Worm (Caenorhabditis elegans) whole organism, L4 larva: ENCODE measurements around the gene ceh-62.

Experiments used
- F44E2.7 ChIP-seq: fragments of 200-800 bp; sonication (Bioruptor generic); IDR thresholded peaks from 2 replicates; pipeline ENCODE4 v2.1.2; 2022; ENCODE audit warnings: missing genetic modification characterization, missing compliant biosample characterization
- F49E8.2 ChIP-seq: sonication (generic microtip); optimal IDR thresholded peaks from 2 replicates; lab custom pipeline; 2016; ENCODE audit warnings: missing compliant biosample characterization, mild to moderate bottlenecking, missing genetic modification characterization, borderline replicate concordance
- Y5F2A.4 ChIP-seq: fragments of 200-800 bp; sonication (Bioruptor generic); optimal IDR thresholded peaks from 2 replicates; lab custom pipeline; 2018; ENCODE audit warnings: mild to moderate bottlenecking, missing genetic modification characterization, missing compliant biosample characterization
- aha-1 ChIP-seq: fragments of 150-350 bp; peaks from one replicate; lab custom pipeline; 2014; ENCODE audit warnings: missing biosample characterization, missing genetic modification characterization
- ama-1 ChIP-seq: fragments of 150-350 bp; optimal IDR thresholded peaks from 2 replicates; lab custom pipeline; 2014; ENCODE audit warnings: inconsistent platforms, mixed read lengths
- ceh-28 ChIP-seq: fragments of 150-350 bp; optimal IDR thresholded peaks from 2 replicates; lab custom pipeline; 2014; ENCODE audit warnings: missing biosample characterization, missing genetic modification reagents, missing genetic modification characterization
- ceh-32 ChIP-seq: sonication (generic microtip); optimal IDR thresholded peaks from 2 replicates; lab custom pipeline; 2016; ENCODE audit warnings: mild to moderate bottlenecking, missing genetic modification characterization, missing compliant biosample characterization; ENCODE audit not compliant: poor library complexity
- ceh-44 ChIP-seq: fragments of 200-800 bp; sonication (Bioruptor generic); IDR thresholded peaks from 2 replicates; pipeline ENCODE4 v1.3.6; 2022; ENCODE audit warnings: missing genetic modification reagents, missing genetic modification characterization, missing compliant biosample characterization
- ceh-82 ChIP-seq: sonication (generic microtip); optimal IDR thresholded peaks from 2 replicates; lab custom pipeline; 2017; ENCODE audit warnings: missing biosample characterization, missing genetic modification characterization
- daf-16 ChIP-seq, 3 experiments: sonication (generic microtip); optimal IDR thresholded peaks; 2 replicates each; lab custom pipeline; 2016 to 2017; ENCODE audit warnings: missing genetic modification characterization in 3 of 3, missing genetic modification reagents in 3 of 3, mild to moderate bottlenecking in 2 of 3, missing compliant biosample characterization in 2 of 3, missing biosample characterization in 1 of 3, moderate library complexity in 1 of 3
- dpl-1 ChIP-seq: fragments of 150-350 bp; optimal IDR thresholded peaks from 2 replicates; lab custom pipeline; 2014; ENCODE audit warnings: missing biosample characterization, missing genetic modification reagents, missing genetic modification characterization
- duxl-1 ChIP-seq: sonication (generic microtip); optimal IDR thresholded peaks from 2 replicates; lab custom pipeline; 2016; ENCODE audit warnings: mild to moderate bottlenecking, missing genetic modification characterization, moderate library complexity, missing compliant biosample characterization; ENCODE audit not compliant: poor library complexity
- egl-27 ChIP-seq: sonication (generic microtip); optimal IDR thresholded peaks from 3 replicates; lab custom pipeline; 2017; ENCODE audit warnings: missing biosample characterization, missing genetic modification reagents, missing genetic modification characterization
- egl-43 ChIP-seq: fragments of 200-800 bp; sonication (Bioruptor generic); IDR thresholded peaks from 2 replicates; pipeline ENCODE4 v1.3.6; 2022; ENCODE audit warnings: missing genetic modification reagents, missing genetic modification characterization, missing compliant biosample characterization
- lin-1 ChIP-seq: fragments of 200-800 bp; sonication (Bioruptor generic); IDR thresholded peaks from 2 replicates; pipeline ENCODE4 v1.3.6; 2022; ENCODE audit warnings: missing genetic modification reagents, missing genetic modification characterization, missing compliant biosample characterization
- lin-13 ChIP-seq: fragments of 150-350 bp; optimal IDR thresholded peaks from 2 replicates; lab custom pipeline; 2014; ENCODE audit warnings: missing biosample characterization, missing genetic modification reagents, missing genetic modification characterization
- lin-38 ChIP-seq: fragments of 200-800 bp; sonication (Bioruptor generic); IDR thresholded peaks from 2 replicates; pipeline ENCODE4 v1.3.6; 2022; ENCODE audit warnings: missing genetic modification reagents, missing genetic modification characterization, missing compliant biosample characterization
- lsy-2 ChIP-seq, 2 experiments: fragments of 150-350 bp in 1 of 2; sonication (generic microtip) in 1 of 2; optimal IDR thresholded peaks; 2 replicates each; lab custom pipeline; 2014 to 2017; ENCODE audit warnings: missing biosample characterization in 2 of 2, missing genetic modification characterization in 2 of 2
- mes-2 ChIP-seq: sonication (generic microtip); optimal IDR thresholded peaks from 2 replicates; lab custom pipeline; 2016; ENCODE audit warnings: missing genotype, mild to moderate bottlenecking, missing genetic modification characterization, missing compliant biosample characterization; ENCODE audit not compliant: poor library complexity, severe bottlenecking
- mxl-3 ChIP-seq: fragments of 200-800 bp; sonication (Bioruptor generic); optimal IDR thresholded peaks from 2 replicates; lab custom pipeline; 2018; ENCODE audit warnings: mild to moderate bottlenecking, missing genetic modification characterization, missing compliant biosample characterization
- nhr-11 ChIP-seq: fragments of 150-350 bp; optimal IDR thresholded peaks from 2 replicates; lab custom pipeline; 2014; ENCODE audit warnings: missing biosample characterization, missing genetic modification characterization
- nhr-111 ChIP-seq: fragments of 200-800 bp; sonication (Bioruptor generic); optimal IDR thresholded peaks from 2 replicates; lab custom pipeline; 2018; ENCODE audit warnings: mild to moderate bottlenecking, missing genetic modification characterization, missing compliant biosample characterization
- nhr-28 ChIP-seq: fragments of 150-350 bp; optimal IDR thresholded peaks from 2 replicates; lab custom pipeline; 2014; ENCODE audit warnings: missing biosample characterization, missing genetic modification characterization
- nhr-42 ChIP-seq: fragments of 200-800 bp; sonication (Bioruptor generic); IDR thresholded peaks from 2 replicates; pipeline ENCODE4 v1.3.6; 2022; ENCODE audit warnings: missing genetic modification characterization, missing compliant biosample characterization
- nhr-48 ChIP-seq: sonication (generic microtip); optimal IDR thresholded peaks from 2 replicates; lab custom pipeline; 2016; ENCODE audit warnings: mild to moderate bottlenecking, missing genetic modification characterization, missing compliant biosample characterization
- nhr-77 ChIP-seq: fragments of 150-350 bp; optimal IDR thresholded peaks from 2 replicates; lab custom pipeline; 2014; ENCODE audit warnings: missing biosample characterization, missing genetic modification characterization
- pha-4 ChIP-seq, 2 experiments: fragments of 150-350 bp in 1 of 2; fragments of 200-800 bp in 1 of 2; sonication (Bioruptor generic) in 1 of 2; IDR thresholded peaks in 1 of 2; optimal IDR thresholded peaks in 1 of 2; 2 replicates each; pipeline versions ENCODE4 v1.3.6 to Lab custom; 2014 to 2022; ENCODE audit warnings: missing genetic modification characterization in 2 of 2, missing genetic modification reagents in 2 of 2, missing biosample characterization in 1 of 2, missing compliant biosample characterization in 1 of 2
- php-3 ChIP-seq: fragments of 200-800 bp; sonication (Bioruptor generic); IDR thresholded peaks from 2 replicates; pipeline ENCODE4 v1.3.6; 2022; ENCODE audit warnings: missing genetic modification reagents, missing genetic modification characterization, missing compliant biosample characterization
- pqm-1 ChIP-seq: sonication (generic microtip); optimal IDR thresholded peaks from 2 replicates; lab custom pipeline; 2017; ENCODE audit warnings: missing biosample characterization, missing genetic modification characterization
- rbr-2 ChIP-seq: sonication (generic microtip); optimal IDR thresholded peaks from 2 replicates; lab custom pipeline; 2016; ENCODE audit warnings: missing genotype, missing genetic modification characterization, missing compliant biosample characterization
- sdz-12 ChIP-seq: fragments of 200-800 bp; sonication (Bioruptor generic); optimal IDR thresholded peaks from 2 replicates; lab custom pipeline; 2018; ENCODE audit warnings: mild to moderate bottlenecking, missing genetic modification characterization, missing compliant biosample characterization
- skn-1 ChIP-seq: fragments of 150-350 bp; optimal IDR thresholded peaks from 2 replicates; lab custom pipeline; 2014; ENCODE audit warnings: missing biosample characterization, missing genetic modification characterization
- snpc-1.2 ChIP-seq: fragments of 200-800 bp; sonication (Bioruptor generic); IDR thresholded peaks from 2 replicates; pipeline ENCODE4 v1.3.6; 2022; ENCODE audit warnings: missing genetic modification reagents, missing genetic modification characterization, missing compliant biosample characterization
- spr-1 ChIP-seq: sonication (generic microtip); optimal IDR thresholded peaks from 2 replicates; lab custom pipeline; 2016; ENCODE audit warnings: mild to moderate bottlenecking, missing genetic modification characterization, missing compliant biosample characterization
- unc-62 ChIP-seq, 3 experiments: fragments of 150-350 bp in 1 of 3; sonication (generic microtip); optimal IDR thresholded peaks in 2 of 3; peaks in 1 of 3; 1 replicate in 1 of 3; 2 replicates in 2 of 3; lab custom pipeline; 2014 to 2017; ENCODE audit warnings: missing biosample characterization in 3 of 3, missing genetic modification characterization in 3 of 3, missing genetic modification reagents in 3 of 3, missing genotype in 1 of 3
- zfp-3 ChIP-seq: fragments of 200-800 bp; sonication (Bioruptor generic); conservative IDR thresholded peaks from 2 replicates; pipeline ENCODE4 v1.3.6; 2022; ENCODE audit warnings: missing genetic modification reagents, missing genetic modification characterization, missing compliant biosample characterization
- ztf-11 ChIP-seq: fragments of 150-350 bp; optimal IDR thresholded peaks from 2 replicates; lab custom pipeline; 2014; ENCODE audit warnings: missing biosample characterization, missing genetic modification characterization

The ceh-62 gene

DNA sequence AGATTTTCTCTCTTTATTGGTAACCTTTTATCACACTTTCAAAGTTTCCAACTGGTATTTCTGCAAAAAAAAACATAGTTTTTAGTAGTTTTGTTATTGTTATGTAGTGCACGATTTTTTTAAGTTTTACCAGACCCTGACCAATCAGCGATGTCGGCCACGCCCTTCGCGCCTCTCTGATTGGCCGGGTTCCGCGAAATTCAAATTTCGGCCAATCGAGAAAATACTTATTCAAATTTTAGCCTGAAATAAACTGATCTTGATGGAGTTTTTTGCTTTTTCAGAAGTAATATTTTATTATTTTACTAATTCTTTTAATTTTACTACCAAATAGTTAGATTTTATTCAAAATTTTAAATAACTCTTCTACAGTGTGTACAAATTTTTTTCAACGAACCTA lies 630 bp upstream of the ceh-62 start:
- TF ChIP-seq nhr-11 (tag; lab: Kevin White, UChicago) (no peak), ceh-44 (GFP tag; lab: Robert Waterston, UW) (no peak), duxl-1 (no peak), nhr-77 (tag; lab: Kevin White, UChicago) (no peak), spr-1 (tag; lab: Kevin White, UChicago) (no peak)

DNA sequence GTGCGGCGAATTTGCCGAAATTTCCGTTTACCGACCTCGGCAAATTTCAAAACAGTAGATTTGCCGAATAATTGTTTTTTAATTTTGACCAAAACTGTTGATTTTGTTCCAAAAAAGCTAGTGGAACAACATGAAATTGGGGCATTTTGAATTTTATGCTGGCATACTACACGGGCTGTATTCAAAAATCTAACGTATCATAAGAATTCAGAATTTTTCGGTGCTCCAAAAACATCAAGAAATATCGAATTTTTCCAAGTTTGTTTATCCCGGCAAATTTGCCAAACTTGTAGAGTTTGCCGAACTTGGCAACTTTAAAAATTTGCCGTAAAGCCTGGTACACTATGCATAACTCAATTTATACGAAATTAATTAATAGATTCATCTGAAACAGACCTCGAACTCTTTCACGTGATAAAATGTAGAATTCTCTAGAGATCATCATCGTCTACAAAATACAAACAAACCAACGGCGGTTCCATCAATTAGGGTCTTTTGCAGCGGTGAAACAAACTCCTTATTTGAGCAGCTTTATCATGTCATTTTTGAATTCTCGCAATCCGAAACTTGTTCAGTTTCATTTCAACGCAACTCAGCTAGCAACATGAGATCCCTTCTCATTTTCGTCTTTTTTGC lies 3.3 kb downstream of the ceh-62 start, which contains the start of gene R06F6.14:
Gene R06F6.14, plus strand, starts transcription at position 586 of the 636 bp plus-strand sequence.
- TF ChIP-seq daf-16 (GFP tag; optimal IDR thresholded peaks at IDR 0.05; lab: Kevin White, UChicago) (no peak), daf-16 (tag; optimal IDR thresholded peaks at IDR 0.05; lab: Kevin White, UChicago) (no peak), lin-1 (GFP tag; lab: Robert Waterston, UW) (no peak), ceh-28 (no peak), aha-1 (tag; lab: Kevin White, UChicago) (peak; percentile 91), ceh-44 (GFP tag; lab: Robert Waterston, UW) (no peak), snpc-1.2 (GFP tag; lab: Robert Waterston, UW) (no peak), ama-1 (lab: Kevin White, UChicago) (no peak), unc-62 (GFP tag; optimal IDR thresholded peaks at IDR 0.05 in 1 of 2; lab: Kevin White, UChicago) (peak in 1 of 2 experiments; percentile 62), unc-62 (tag; optimal IDR thresholded peaks at IDR 0.05; lab: Kevin White, UChicago) (no peak)

ce11 chrII:10810690-10811089 lies 5.2 kb downstream of the ceh-62 start, which contains the start of gene msrp-7:
TSS of gene msrp-7 (plus strand) at chrII:10810990.
- TF ChIP-seq egl-43 (GFP tag; lab: Robert Waterston, UW) (no peak), ceh-32 (no peak), F44E2.7 (GFP tag; lab: Robert Waterston, UW) (no peak), egl-27 (tag; lab: Kevin White, UChicago) (no peak), skn-1 (tag; lab: Kevin White, UChicago) (no peak), zfp-3 (GFP tag; lab: Robert Waterston, UW) (no peak), nhr-42 (GFP tag; lab: Robert Waterston, UW) (no peak), ztf-11 (no peak), ceh-44 (GFP tag; lab: Robert Waterston, UW) (no peak), lin-1 (GFP tag; lab: Robert Waterston, UW) (no peak), pqm-1 (tag; lab: Kevin White, UChicago) (no peak), Y5F2A.4 (no peak), mxl-3 (GFP tag; lab: Kevin White, UChicago) (no peak), nhr-11 (tag; lab: Kevin White, UChicago) (no peak), ama-1 (lab: Kevin White, UChicago) (no peak), F49E8.2 (tag; lab: Kevin White, UChicago) (no peak), nhr-111 (no peak)

ce11 chrII:10819928-10820423 lies 14.4 kb downstream of the ceh-62 start, which contains the start of gene R06F6.8:
TSS of gene R06F6.8 (minus strand) at chrII:10819978.
- TF ChIP-seq mes-2 (tag; lab: Kevin White, UChicago) (peak; percentile 61), php-3 (GFP tag; lab: Robert Waterston, UW) (no peak), sdz-12 (GFP tag; lab: Kevin White, UChicago) (no peak), dpl-1 (GFP tag; lab: Kevin White, UChicago) (peak; percentile 20), mxl-3 (GFP tag; lab: Kevin White, UChicago) (no peak), nhr-28 (tag; lab: Kevin White, UChicago) (peak; percentile 9), rbr-2 (no peak), lsy-2 (tag; optimal IDR thresholded peaks at IDR 0.05; lab: Kevin White, UChicago) (peak in 1 of 2 experiments; percentile 29), ceh-28 (no peak), lin-38 (GFP tag; lab: Robert Waterston, UW) (peak; percentile 82), pha-4 (GFP tag; IDR thresholded peaks at IDR 0.05; lab: Robert Waterston, UW) (no peak), pha-4 (tag; optimal IDR thresholded peaks at IDR 0.05; lab: Kevin White, UChicago) (peak; percentile 11), lin-13 (peak; percentile 5), nhr-48 (tag; lab: Kevin White, UChicago) (no peak), ceh-82 (tag; lab: Kevin White, UChicago) (no peak)
